Fruit fly (Drosophila melanogaster): ENCODE results near the gene ear.

Gene ear

DNA sequence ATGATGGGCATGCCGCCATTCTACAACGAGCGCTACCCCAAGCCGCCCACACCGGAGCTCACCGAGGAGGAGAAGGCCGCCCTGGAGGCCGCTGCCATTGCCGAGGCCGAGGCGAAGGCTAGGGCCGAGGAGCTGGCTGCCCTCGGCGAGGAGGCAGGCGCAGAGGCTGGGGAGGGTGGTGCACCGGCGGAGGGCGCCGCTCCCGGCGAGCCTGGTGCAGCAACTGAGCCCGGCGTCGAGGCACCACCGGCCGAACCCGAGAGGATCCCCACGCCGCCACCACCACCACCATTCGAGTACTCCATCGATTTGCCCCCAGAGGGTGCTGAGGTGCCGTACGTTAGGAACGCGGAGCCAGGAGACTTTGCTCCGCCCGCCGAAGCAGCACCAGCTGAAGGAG, 15.3 kb upstream of the ear start:
- no peak for TF ChIP-seq CG3919 (GFP tag; optimal IDR thresholded peaks at IDR 0.05)
- no peak for TF ChIP-seq CG6792 (GFP tag; optimal IDR thresholded peaks at IDR 0.05)
- TF ChIP-seq Hr38 (GFP tag; optimal IDR thresholded peaks at IDR 0.05): no peak
- TF ChIP-seq Ets21C (GFP tag; optimal IDR thresholded peaks at IDR 0.05): no peak
- TF ChIP-seq cyc (GFP tag; optimal IDR thresholded peaks at IDR 0.05): no peak
- TF ChIP-seq Eip75B (GFP tag; optimal IDR thresholded peaks at IDR 0.05): no peak
- no peak for TF ChIP-seq Eip78C (GFP tag)

DNA sequence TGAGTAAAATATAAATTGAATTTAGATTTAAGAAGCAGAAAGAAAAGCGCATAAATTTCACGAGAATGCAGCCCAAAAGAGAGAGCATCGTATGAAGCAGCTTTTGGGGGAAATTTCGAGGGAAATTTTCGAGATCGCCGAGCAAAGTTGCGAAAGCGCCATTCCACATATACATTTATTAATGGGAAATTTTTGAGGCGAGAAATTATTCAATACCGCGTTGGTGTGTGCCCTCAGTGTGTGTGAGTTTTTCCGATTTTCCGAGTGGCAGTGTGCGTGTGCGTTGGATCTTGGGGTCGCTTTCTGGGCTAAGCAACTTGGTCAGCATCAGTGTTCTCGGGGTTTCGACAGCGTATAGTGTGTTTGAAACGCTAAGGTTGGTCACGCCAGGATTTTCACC, 10.6 kb upstream of the ear start, which contains the start of gene Tm2:
Gene Tm2 (plus strand): TSS at position 270 of the 400 bp plus-strand sequence.
- TF ChIP-seq CG11762 (GFP tag; optimal IDR thresholded peaks at IDR 0.05; ENCODE audit: insufficient read depth) (no peak), achi (GFP tag; optimal IDR thresholded peaks at IDR 0.05) (no peak), CG6808 (GFP tag; optimal IDR thresholded peaks at IDR 0.05) (no peak)

DNA sequence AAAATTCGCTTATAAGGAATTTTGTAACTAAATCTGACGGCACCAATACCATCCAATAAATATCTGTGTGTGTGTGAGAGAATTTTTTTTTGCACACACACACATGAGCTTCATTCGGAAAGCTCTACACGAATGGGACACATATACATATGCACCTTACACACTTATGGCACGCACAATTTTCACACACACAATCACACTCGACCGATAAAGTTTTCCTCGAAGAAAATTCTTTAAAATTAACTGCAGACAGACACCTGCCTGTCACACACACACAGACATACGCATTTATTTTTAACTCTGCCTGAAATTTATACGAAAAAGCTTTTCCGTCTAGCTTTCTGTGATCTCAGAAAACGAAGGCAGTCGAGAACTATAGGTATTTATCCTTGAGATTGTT, 9.9 kb upstream of the ear start:
- TF ChIP-seq dsx (GFP tag; optimal IDR thresholded peaks at IDR 0.05; ENCODE audit: poor library complexity, severe bottlenecking) (no peak), fkh (GFP tag; optimal IDR thresholded peaks at IDR 0.05) (no peak), CG7368 (GFP tag; optimal IDR thresholded peaks at IDR 0.05) (no peak), CG4318 (GFP tag; optimal IDR thresholded peaks at IDR 0.05) (no peak), Gug (GFP tag; IDR thresholded peaks at IDR 0.05) (no peak), CG8119 (GFP tag; IDR thresholded peaks at IDR 0.05) (no peak), CG3919 (GFP tag; optimal IDR thresholded peaks at IDR 0.05) (no peak), Smox (GFP tag; optimal IDR thresholded peaks at IDR 0.05) (no peak), net (GFP tag; optimal IDR thresholded peaks at IDR 0.05) (no peak), CG32006 (GFP tag; optimal IDR thresholded peaks at IDR 0.05) (no peak), CG31627 (GFP tag; optimal IDR thresholded peaks at IDR 0.05) (no peak), fd85E (GFP tag; optimal IDR thresholded peaks at IDR 0.05) (no peak)

DNA sequence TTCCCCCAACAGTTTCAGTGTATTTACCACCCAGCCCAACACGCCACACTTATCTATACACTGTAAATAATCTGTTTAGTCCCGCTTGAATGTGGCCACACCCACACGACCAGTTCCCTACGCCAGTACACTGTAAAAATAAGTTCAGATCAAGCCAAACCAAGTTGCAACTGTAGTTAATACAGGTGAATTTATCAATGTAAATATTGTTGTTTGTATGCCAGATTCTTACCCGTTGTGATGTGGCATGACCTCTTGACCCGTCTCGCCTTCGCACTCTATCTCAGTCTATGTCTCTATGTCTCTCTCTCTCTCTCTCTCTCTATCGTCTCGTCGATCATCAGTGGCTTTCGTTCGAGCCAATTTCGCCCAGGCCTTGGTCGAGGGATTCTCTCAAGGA, 6.7 kb upstream of the ear start:
- TF ChIP-seq CG10669 (GFP tag; optimal IDR thresholded peaks at IDR 0.05) (no peak), ss (GFP tag; optimal IDR thresholded peaks at IDR 0.05) (no peak), vri (GFP tag; optimal IDR thresholded peaks at IDR 0.05) (no peak)

DNA sequence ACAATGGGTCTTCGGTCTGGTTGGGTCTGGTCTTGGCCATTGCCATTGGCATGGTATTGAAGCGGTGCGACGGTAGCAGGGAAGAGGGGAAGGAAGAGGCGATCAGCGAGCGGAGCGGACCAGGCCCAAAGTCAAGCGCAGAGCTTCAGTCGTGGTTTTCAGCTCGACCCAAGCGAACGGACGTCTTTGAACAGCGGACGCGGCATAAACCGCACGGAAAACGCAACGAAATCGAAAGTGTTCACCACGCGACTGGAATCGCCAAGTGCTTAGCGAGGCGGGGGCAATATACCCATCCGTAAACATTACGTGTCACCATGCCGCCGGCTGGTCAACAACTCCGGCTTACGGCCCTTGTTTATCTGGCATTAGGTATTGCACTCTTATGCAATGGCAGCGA, 4.2 kb upstream of the ear start, which contains the start of gene CG14866:
Gene CG14866 (plus strand): TSS at position 146 of the 400 bp plus-strand sequence.
- peak; percentile 34 for TF ChIP-seq Eip78C (GFP tag)
- TF ChIP-seq Hr38 (GFP tag; optimal IDR thresholded peaks at IDR 0.05): no peak
- TF ChIP-seq Lpt (GFP tag; optimal IDR thresholded peaks at IDR 0.05): no peak
- TF ChIP-seq CG6792 (GFP tag; optimal IDR thresholded peaks at IDR 0.05): no peak
- TF ChIP-seq ss (GFP tag; optimal IDR thresholded peaks at IDR 0.05): no peak
- TF ChIP-seq Blimp-1 (GFP tag; optimal IDR thresholded peaks at IDR 0.05): peak; percentile 44
- no peak for TF ChIP-seq Hr39 (GFP tag; optimal IDR thresholded peaks at IDR 0.05)
- no peak for TF ChIP-seq CG8119 (GFP tag; IDR thresholded peaks at IDR 0.05)
- TF ChIP-seq Sox102F (GFP tag; optimal IDR thresholded peaks at IDR 0.05): no peak
- no peak for TF ChIP-seq CG1621 (tag; optimal IDR thresholded peaks at IDR 0.05)

DNA sequence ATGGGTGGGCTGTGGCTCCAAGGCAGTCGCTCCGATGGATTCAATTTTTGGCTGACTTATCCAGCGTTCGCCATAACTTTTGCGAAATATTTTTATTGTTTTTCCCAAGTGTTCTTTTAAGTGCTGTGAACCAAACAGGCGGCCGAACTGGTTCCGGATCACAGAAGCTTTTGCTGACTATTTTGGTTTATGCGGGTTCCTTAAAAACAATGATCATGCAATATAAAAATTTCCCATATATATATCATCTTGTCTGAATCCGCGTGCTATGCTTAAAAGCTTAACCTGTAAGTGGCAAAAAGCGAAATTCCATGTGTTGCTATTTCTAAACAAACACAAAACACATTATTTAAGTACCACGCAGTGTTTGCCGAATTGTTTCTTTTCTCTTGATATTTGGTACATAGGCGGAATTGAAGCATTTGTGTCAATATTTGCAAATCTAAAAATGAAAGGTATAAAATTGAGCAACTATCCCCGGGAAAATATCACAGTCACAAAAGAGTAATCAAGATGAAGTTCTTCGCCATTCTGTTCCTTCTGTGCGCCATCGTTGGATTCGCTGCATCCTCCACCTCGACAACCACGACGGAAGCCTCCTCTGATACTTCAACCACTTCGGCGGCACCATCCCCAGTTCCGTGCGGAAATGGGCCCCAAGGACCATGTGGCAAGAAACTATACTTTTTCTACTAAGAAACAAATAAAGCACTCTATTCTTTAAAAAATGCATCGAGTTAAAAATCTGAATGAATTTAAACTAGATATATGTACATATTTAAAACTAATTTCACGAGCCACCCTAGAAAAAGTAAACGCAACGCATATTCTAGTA, 427 bp upstream of the ear start, which contains the start of the genes CG6276 and CG44040:
Gene CG6276 (minus strand): TSS at position 158 of the 835 bp plus-strand sequence.
Gene CG44040 (plus strand): TSS at position 467 of the 835 bp plus-strand sequence.
- peak; percentile 31 for TF ChIP-seq dsx (GFP tag; optimal IDR thresholded peaks at IDR 0.05; ENCODE audit: poor library complexity, severe bottlenecking)
- TF ChIP-seq Sox15 (GFP tag; optimal IDR thresholded peaks at IDR 0.05): peak; percentile 20
- peak; percentile 58 for TF ChIP-seq Ets21C (GFP tag; optimal IDR thresholded peaks at IDR 0.05)
- TF ChIP-seq CG1621 (tag; optimal IDR thresholded peaks at IDR 0.05): peak; percentile 26
- peak; percentile 55 for TF ChIP-seq CG3032 (tag; optimal IDR thresholded peaks at IDR 0.05)
- TF ChIP-seq svp (GFP tag): no peak
- TF ChIP-seq CG6276 (GFP tag; optimal IDR thresholded peaks at IDR 0.05): no peak
- TF ChIP-seq CG16779 (tag; optimal IDR thresholded peaks at IDR 0.05): no peak
- TF ChIP-seq CG31627 (GFP tag; optimal IDR thresholded peaks at IDR 0.05): peak; percentile 57
- peak; percentile 56 for TF ChIP-seq acj6 (GFP tag; optimal IDR thresholded peaks at IDR 0.05)
- peak; percentile 10; the same call in 1 of the 2 replicates for TF ChIP-seq CG11294 (GFP tag; IDR thresholded peaks at IDR 0.05)
- TF ChIP-seq CG6854 (GFP tag; optimal IDR thresholded peaks at IDR 0.05): no peak
- TF ChIP-seq CG8319 (GFP tag; optimal IDR thresholded peaks at IDR 0.05): no peak
- TF ChIP-seq Gug (GFP tag; IDR thresholded peaks at IDR 0.05): no peak
- TF ChIP-seq fd85E (GFP tag; optimal IDR thresholded peaks at IDR 0.05): no peak
- peak; percentile 61 for TF ChIP-seq Eip75B (GFP tag; optimal IDR thresholded peaks at IDR 0.05)
- peak; percentile 24 for TF ChIP-seq CG7368 (GFP tag; optimal IDR thresholded peaks at IDR 0.05)
- peak; percentile 37; the same call in 1 of the 3 replicates for TF ChIP-seq CG8119 (GFP tag; IDR thresholded peaks at IDR 0.05)
- TF ChIP-seq Lpt (GFP tag; optimal IDR thresholded peaks at IDR 0.05): peak; percentile 2
- TF ChIP-seq salr (GFP tag; optimal IDR thresholded peaks at IDR 0.05): peak; percentile 40 to 64
